Worm (Caenorhabditis elegans) whole organism, L2 larva: ENCODE data around the gene enu-3.5.

ENCODE experiments used
- C34F6.9 ChIP-seq: fragments of 150-350 bp; optimal IDR thresholded peaks from 2 replicates; lab custom pipeline; 2014; ENCODE audit warnings: missing biosample characterization, missing genetic modification characterization
- F13H6.1 ChIP-seq: sonication (generic microtip); optimal IDR thresholded peaks from 2 replicates; lab custom pipeline; 2016; ENCODE audit warnings: missing genetic modification characterization, missing compliant biosample characterization
- R02D3.7 ChIP-seq: fragments of 150-350 bp; optimal IDR thresholded peaks from 2 replicates; lab custom pipeline; 2014; ENCODE audit warnings: missing biosample characterization, missing genetic modification characterization
- Y55F3AM.14 ChIP-seq: fragments of 200-800 bp; sonication (Bioruptor generic); optimal IDR thresholded peaks from 2 replicates; lab custom pipeline; 2018; ENCODE audit warnings: mild to moderate bottlenecking, missing genetic modification characterization, missing compliant biosample characterization
- ZK546.5 ChIP-seq: sonication (generic microtip); optimal IDR thresholded peaks from 2 replicates; lab custom pipeline; 2017; ENCODE audit warnings: missing biosample characterization, missing genetic modification characterization
- aly-2 ChIP-seq: fragments of 150-350 bp; optimal IDR thresholded peaks from 2 replicates; lab custom pipeline; 2014; ENCODE audit warnings: missing biosample characterization, missing genetic modification characterization
- ama-1 ChIP-seq: fragments of 150-350 bp; optimal IDR thresholded peaks from 2 replicates; lab custom pipeline; 2018; ENCODE audit warnings: inconsistent platforms
- blmp-1 ChIP-seq: sonication (generic microtip); optimal IDR thresholded peaks from 2 replicates; lab custom pipeline; 2017; ENCODE audit warnings: missing genetic modification characterization, mild to moderate bottlenecking, missing compliant biosample characterization, antibody characterized with exemption, moderate library complexity; ENCODE audit not compliant: insufficient read depth
- ceh-16 ChIP-seq: fragments of 150-350 bp; optimal IDR thresholded peaks from 2 replicates; lab custom pipeline; 2014; ENCODE audit warnings: missing biosample characterization, missing genetic modification characterization
- ceh-82 ChIP-seq: fragments of 150-350 bp; optimal IDR thresholded peaks from 2 replicates; lab custom pipeline; 2014; ENCODE audit warnings: missing biosample characterization, missing genetic modification characterization
- crh-2 ChIP-seq: sonication (generic microtip); optimal IDR thresholded peaks from 2 replicates; lab custom pipeline; 2017; ENCODE audit warnings: missing biosample characterization, missing genetic modification characterization
- dmd-4 ChIP-seq: sonication (generic microtip); optimal IDR thresholded peaks from 2 replicates; lab custom pipeline; 2017; ENCODE audit warnings: missing biosample characterization, missing genetic modification characterization
- egl-27 ChIP-seq: sonication (generic microtip); optimal IDR thresholded peaks from 3 replicates; lab custom pipeline; 2017; ENCODE audit warnings: missing biosample characterization, missing genetic modification reagents, missing genetic modification characterization
- elt-1 ChIP-seq: fragments of 150-350 bp; optimal IDR thresholded peaks from 2 replicates; lab custom pipeline; 2014; ENCODE audit warnings: missing biosample characterization, missing genetic modification characterization
- elt-3 ChIP-seq: sonication (generic microtip); optimal IDR thresholded peaks from 2 replicates; lab custom pipeline; 2017; ENCODE audit warnings: missing biosample characterization, missing genetic modification characterization
- fos-1 ChIP-seq: fragments of 150-350 bp; optimal IDR thresholded peaks from 2 replicates; lab custom pipeline; 2014; ENCODE audit warnings: missing biosample characterization, missing genetic modification characterization
- gmeb-1 ChIP-seq: fragments of 150-350 bp; optimal IDR thresholded peaks from 2 replicates; lab custom pipeline; 2014; ENCODE audit warnings: missing biosample characterization, missing genetic modification characterization
- lin-11 ChIP-seq: fragments of 150-350 bp; sonication (generic microtip); optimal IDR thresholded peaks from 2 replicates; lab custom pipeline; 2014; ENCODE audit warnings: missing biosample characterization, missing genetic modification characterization, inconsistent platforms, mixed read lengths
- lin-13 ChIP-seq: fragments of 150-350 bp; optimal IDR thresholded peaks from 2 replicates; lab custom pipeline; 2014; ENCODE audit warnings: missing biosample characterization, missing genetic modification reagents, missing genetic modification characterization
- lsy-2 ChIP-seq, 2 experiments: fragments of 150-350 bp in 1 of 2; sonication (generic microtip) in 1 of 2; optimal IDR thresholded peaks; 2 replicates each; lab custom pipeline; 2014 to 2017; ENCODE audit warnings: missing biosample characterization in 2 of 2, missing genetic modification characterization in 2 of 2
- mab-5 ChIP-seq: fragments of 150-350 bp; optimal IDR thresholded peaks from 2 replicates; lab custom pipeline; 2014; ENCODE audit warnings: missing biosample characterization, missing genetic modification characterization
- mbf-1 ChIP-seq: sonication (generic microtip); optimal IDR thresholded peaks from 2 replicates; lab custom pipeline; 2017; ENCODE audit warnings: missing biosample characterization, missing genetic modification characterization
- mdl-1 ChIP-seq, 2 experiments: fragments of 150-350 bp in 1 of 2; sonication (generic microtip) in 1 of 2; optimal IDR thresholded peaks; 2 replicates each; lab custom pipeline; 2017; ENCODE audit warnings: missing biosample characterization in 2 of 2, missing genetic modification characterization in 2 of 2
- nhr-10 ChIP-seq: sonication (generic microtip); optimal IDR thresholded peaks from 2 replicates; lab custom pipeline; 2017; ENCODE audit warnings: missing biosample characterization, missing genetic modification characterization
- nhr-11 ChIP-seq: fragments of 150-350 bp; optimal IDR thresholded peaks from 2 replicates; lab custom pipeline; 2014; ENCODE audit warnings: missing biosample characterization, missing genetic modification characterization
- nhr-129 ChIP-seq: fragments of 150-350 bp; optimal IDR thresholded peaks from 2 replicates; lab custom pipeline; 2014; ENCODE audit warnings: missing biosample characterization, missing genetic modification characterization
- nhr-21 ChIP-seq: fragments of 150-350 bp; optimal IDR thresholded peaks from 2 replicates; lab custom pipeline; 2014; ENCODE audit warnings: missing biosample characterization, missing genetic modification characterization
- nhr-23 ChIP-seq: fragments of 150-350 bp; optimal IDR thresholded peaks from 2 replicates; lab custom pipeline; 2014; ENCODE audit warnings: missing biosample characterization, missing genetic modification reagents, missing genetic modification characterization
- nhr-237 ChIP-seq: fragments of 150-350 bp; optimal IDR thresholded peaks from 2 replicates; lab custom pipeline; 2014; ENCODE audit warnings: missing biosample characterization, missing genetic modification characterization
- nhr-25 ChIP-seq: fragments of 150-350 bp; sonication (generic microtip); optimal IDR thresholded peaks from 3 replicates; lab custom pipeline; 2014; ENCODE audit warnings: missing biosample characterization, missing genetic modification characterization
- nhr-6 ChIP-seq: fragments of 150-350 bp; optimal IDR thresholded peaks from 2 replicates; lab custom pipeline; 2014; ENCODE audit warnings: missing biosample characterization, missing genetic modification characterization
- nhr-77 ChIP-seq: fragments of 150-350 bp; optimal IDR thresholded peaks from 2 replicates; lab custom pipeline; 2014; ENCODE audit warnings: missing biosample characterization, missing genetic modification characterization
- peb-1 ChIP-seq: fragments of 150-350 bp; optimal IDR thresholded peaks from 2 replicates; lab custom pipeline; 2014; ENCODE audit warnings: missing biosample characterization, missing genetic modification characterization
- sem-4 ChIP-seq: fragments of 150-350 bp; optimal IDR thresholded peaks from 2 replicates; lab custom pipeline; 2014; ENCODE audit warnings: missing biosample characterization, missing genetic modification reagents, missing genetic modification characterization
- skn-1 ChIP-seq: sonication (generic microtip); optimal IDR thresholded peaks from 2 replicates; lab custom pipeline; 2017; ENCODE audit warnings: missing biosample characterization, missing genetic modification characterization
- sma-3 ChIP-seq: sonication (generic microtip); optimal IDR thresholded peaks from 2 replicates; lab custom pipeline; 2016; ENCODE audit warnings: missing genetic modification reagents, missing genetic modification characterization, missing compliant biosample characterization
- sma-9 ChIP-seq, 2 experiments: fragments of 150-350 bp in 1 of 2; sonication (generic microtip) in 1 of 2; optimal IDR thresholded peaks; 2 replicates each; lab custom pipeline; 2014 to 2016; ENCODE audit warnings: missing genetic modification characterization in 2 of 2, mild to moderate bottlenecking in 1 of 2, missing biosample characterization in 1 of 2, missing compliant biosample characterization in 1 of 2, missing genetic modification reagents in 1 of 2, moderate library complexity in 1 of 2
- unc-55 ChIP-seq: fragments of 150-350 bp; sonication (generic microtip); optimal IDR thresholded peaks from 3 replicates; lab custom pipeline; 2014; ENCODE audit warnings: missing biosample characterization, missing genetic modification reagents, missing genetic modification characterization
- zag-1 ChIP-seq: fragments of 150-350 bp; optimal IDR thresholded peaks from 2 replicates; lab custom pipeline; 2014; ENCODE audit warnings: missing biosample characterization, missing genetic modification characterization
- ztf-11 ChIP-seq: sonication (generic microtip); optimal IDR thresholded peaks from 2 replicates; lab custom pipeline; 2017; ENCODE audit warnings: missing biosample characterization, missing genetic modification characterization
- ztf-4 ChIP-seq: fragments of 150-350 bp; optimal IDR thresholded peaks from 2 replicates; lab custom pipeline; 2014; ENCODE audit warnings: missing biosample characterization, missing genetic modification characterization

enu-3.5 gene

ce11 chrIII:12870060-12870696, 7.8 kb upstream of the enu-3.5 start, which contains the start of gene Y37D8A.6:
Gene Y37D8A.6 (minus strand): TSS chrIII:12870297.
- TF ChIP-seq nhr-21 (tag; lab: Kevin White, UChicago), result no peak
- TF ChIP-seq lsy-2 (tag; optimal IDR thresholded peaks at IDR 0.05; lab: Kevin White, UChicago), result peak in 1 of 2 experiments; percentile 9
- no peak for TF ChIP-seq ZK546.5
- TF ChIP-seq nhr-10 (tag; lab: Kevin White, UChicago), result no peak
- no peak for TF ChIP-seq sma-3 (GFP tag; lab: Kevin White, UChicago)
- TF ChIP-seq elt-3, result no peak
- peak; percentile 10 for TF ChIP-seq gmeb-1 (tag; lab: Kevin White, UChicago)
- TF ChIP-seq egl-27 (tag; lab: Kevin White, UChicago), result no peak
- peak; percentile 24 for TF ChIP-seq unc-55 (GFP tag; lab: Kevin White, UChicago)
- TF ChIP-seq ceh-16 (tag; lab: Kevin White, UChicago), result no peak
- TF ChIP-seq sem-4, result no peak
- no peak for TF ChIP-seq sma-9 (GFP tag; optimal IDR thresholded peaks at IDR 0.05; lab: Kevin White, UChicago)
- TF ChIP-seq sma-9 (tag; optimal IDR thresholded peaks at IDR 0.05; lab: Kevin White, UChicago), result no peak
- no peak for TF ChIP-seq mbf-1 (tag; lab: Kevin White, UChicago)
- no peak for TF ChIP-seq nhr-129 (tag; lab: Kevin White, UChicago)
- no peak for TF ChIP-seq ceh-82

- TF ChIP-seq nhr-129 (tag; lab: Kevin White, UChicago) (peak; percentile 87), nhr-11 (tag; lab: Kevin White, UChicago) (no peak), sem-4 (peak; percentile 97), ztf-11 (peak; percentile 15), fos-1 (tag; lab: Kevin White, UChicago) (peak; percentile 51), elt-1 (tag; lab: Kevin White, UChicago) (no peak), elt-3 (no peak), lsy-2 (tag; optimal IDR thresholded peaks at IDR 0.05; lab: Kevin White, UChicago) (peak; percentile 88 to 93), aly-2 (tag; lab: Kevin White, UChicago) (no peak), ZK546.5 (peak; percentile 50), nhr-237 (peak; percentile 48), nhr-77 (tag; lab: Kevin White, UChicago) (peak; percentile 23), nhr-10 (tag; lab: Kevin White, UChicago) (peak; percentile 67), ceh-82 (peak; percentile 54), ztf-4 (peak; percentile 86), crh-2 (tag; lab: Kevin White, UChicago) (peak; percentile 91), F13H6.1 (peak; percentile 92), egl-27 (tag; lab: Kevin White, UChicago) (peak; percentile 62), lin-13 (peak; percentile 94), unc-55 (GFP tag; lab: Kevin White, UChicago) (peak; percentile 97), nhr-6 (peak; percentile 61), sma-3 (GFP tag; lab: Kevin White, UChicago) (peak; percentile 93), skn-1 (tag; lab: Kevin White, UChicago) (peak; percentile 37), peb-1 (no peak), mdl-1 (tag; optimal IDR thresholded peaks at IDR 0.05; lab: Kevin White, UChicago) (peak in 1 of 2 experiments; percentile 19), mab-5 (tag; lab: Kevin White, UChicago) (peak; percentile 74), lin-11 (tag; lab: Kevin White, UChicago) (peak; percentile 82), nhr-21 (tag; lab: Kevin White, UChicago) (peak; percentile 82), C34F6.9 (tag; lab: Kevin White, UChicago) (peak; percentile 91), nhr-23 (tag; lab: Kevin White, UChicago) (no peak), zag-1 (tag; lab: Kevin White, UChicago) (no peak), Y55F3AM.14 (GFP tag; lab: Kevin White, UChicago) (peak; percentile 35), gmeb-1 (tag; lab: Kevin White, UChicago) (peak; percentile 90), blmp-1 (tag; lab: Kevin White, UChicago) (peak; percentile 23), ama-1 (no peak), nhr-25 (tag; lab: Kevin White, UChicago) (peak; percentile 87), sma-9 (GFP tag; optimal IDR thresholded peaks at IDR 0.05; lab: Kevin White, UChicago) (peak; percentile 93), sma-9 (tag; optimal IDR thresholded peaks at IDR 0.05; lab: Kevin White, UChicago) (no peak), dmd-4 (no peak), R02D3.7 (peak; percentile 27)
- TF ChIP-seq, all 48 proteins: peak for 30
Observed at ce11 chrIII:12874606-12875066, 3.4 kb upstream of the enu-3.5 start, which contains the start of the genes mrg-1 and spcs-2. Gene mrg-1 (minus strand): TSS chrIII:12874656. Gene spcs-2 (plus strand): TSS chrIII:12875031.
